Worm (Caenorhabditis elegans) whole organism, L4 larva: Measurements from ENCODE around the gene clc-9.

Experiments
- D1046.2 ChIP-seq: fragments of 200-800 bp; sonication (Bioruptor generic); IDR thresholded peaks from 2 replicates; pipeline ENCODE4 v1.3.6; 2022; ENCODE audit warnings: missing genetic modification characterization, missing compliant biosample characterization
- F10B5.3 ChIP-seq: sonication (generic microtip); optimal IDR thresholded peaks from 2 replicates; lab custom pipeline; 2016; ENCODE audit warnings: mild to moderate bottlenecking, missing genetic modification characterization, missing compliant biosample characterization
- F49E8.2 ChIP-seq: sonication (generic microtip); optimal IDR thresholded peaks from 2 replicates; lab custom pipeline; 2016; ENCODE audit warnings: missing compliant biosample characterization, mild to moderate bottlenecking, missing genetic modification characterization, borderline replicate concordance
- Y105C5A.15 ChIP-seq: fragments of 200-800 bp; sonication (Bioruptor generic); IDR thresholded peaks from 2 replicates; pipeline ENCODE4 v1.3.6; 2022; ENCODE audit warnings: missing genetic modification characterization, missing compliant biosample characterization
- Y5F2A.4 ChIP-seq: fragments of 200-800 bp; sonication (Bioruptor generic); optimal IDR thresholded peaks from 2 replicates; lab custom pipeline; 2018; ENCODE audit warnings: mild to moderate bottlenecking, missing genetic modification characterization, missing compliant biosample characterization
- ZK546.5 ChIP-seq, 2 experiments: sonication (generic microtip); optimal IDR thresholded peaks; 2 replicates each; lab custom pipeline; 2017; ENCODE audit warnings: missing biosample characterization in 2 of 2, missing genetic modification characterization in 2 of 2
- ama-1 ChIP-seq: fragments of 150-350 bp; optimal IDR thresholded peaks from 2 replicates; lab custom pipeline; 2014; ENCODE audit warnings: inconsistent platforms, mixed read lengths
- arid-1 ChIP-seq: fragments of 200-800 bp; sonication (Bioruptor generic); conservative IDR thresholded peaks from 2 replicates; pipeline ENCODE4 v1.3.6; 2022; ENCODE audit warnings: missing genetic modification reagents, missing genetic modification characterization, missing compliant biosample characterization
- ceh-62 ChIP-seq: sonication (generic microtip); optimal IDR thresholded peaks from 2 replicates; lab custom pipeline; 2017; ENCODE audit warnings: missing biosample characterization, missing genetic modification characterization
- ctbp-1 ChIP-seq: fragments of 200-800 bp; sonication (Bioruptor generic); IDR thresholded peaks from 2 replicates; pipeline ENCODE4 v1.3.6; 2022; ENCODE audit warnings: missing genetic modification reagents, missing genetic modification characterization, missing compliant biosample characterization
- dmd-6 ChIP-seq: fragments of 200-800 bp; sonication (Bioruptor generic); IDR thresholded peaks from 2 replicates; pipeline ENCODE4 v1.3.6; 2022; ENCODE audit warnings: missing genetic modification reagents, missing genetic modification characterization, missing compliant biosample characterization
- dmd-9 ChIP-seq: fragments of 200-800 bp; sonication (Bioruptor generic); IDR thresholded peaks from 2 replicates; pipeline ENCODE4 v1.3.6; 2022; ENCODE audit warnings: missing genetic modification reagents, missing genetic modification characterization, missing compliant biosample characterization
- hlh-30 ChIP-seq: sonication (generic microtip); optimal IDR thresholded peaks from 2 replicates; lab custom pipeline; 2017; ENCODE audit warnings: antibody characterized with exemption, mild to moderate bottlenecking, missing genetic modification characterization, missing compliant biosample characterization; ENCODE audit not compliant: insufficient read depth
- lin-1 ChIP-seq: fragments of 200-800 bp; sonication (Bioruptor generic); IDR thresholded peaks from 2 replicates; pipeline ENCODE4 v1.3.6; 2022; ENCODE audit warnings: missing genetic modification reagents, missing genetic modification characterization, missing compliant biosample characterization
- lin-13 ChIP-seq: fragments of 150-350 bp; optimal IDR thresholded peaks from 2 replicates; lab custom pipeline; 2014; ENCODE audit warnings: missing biosample characterization, missing genetic modification reagents, missing genetic modification characterization
- lin-15B ChIP-seq: fragments of 150-350 bp; sonication (generic microtip); optimal IDR thresholded peaks from 3 replicates; lab custom pipeline; 2014; ENCODE audit warnings: missing biosample characterization, missing genetic modification characterization
- lir-3 ChIP-seq: sonication (generic microtip); optimal IDR thresholded peaks from 2 replicates; lab custom pipeline; 2016; ENCODE audit warnings: mild to moderate bottlenecking, missing genetic modification characterization, missing compliant biosample characterization
- lsy-2 ChIP-seq, 2 experiments: fragments of 150-350 bp in 1 of 2; sonication (generic microtip) in 1 of 2; optimal IDR thresholded peaks; 2 replicates each; lab custom pipeline; 2014 to 2017; ENCODE audit warnings: missing biosample characterization in 2 of 2, missing genetic modification characterization in 2 of 2
- mxl-2 ChIP-seq: fragments of 200-800 bp; sonication (Bioruptor generic); conservative IDR thresholded peaks from 2 replicates; pipeline ENCODE4 v1.3.6; 2022; ENCODE audit warnings: missing genetic modification reagents, missing genetic modification characterization, missing compliant biosample characterization
- mxl-3 ChIP-seq: fragments of 200-800 bp; sonication (Bioruptor generic); optimal IDR thresholded peaks from 2 replicates; lab custom pipeline; 2018; ENCODE audit warnings: mild to moderate bottlenecking, missing genetic modification characterization, missing compliant biosample characterization
- nhr-11 ChIP-seq: fragments of 150-350 bp; optimal IDR thresholded peaks from 2 replicates; lab custom pipeline; 2014; ENCODE audit warnings: missing biosample characterization, missing genetic modification characterization
- nhr-25 ChIP-seq: sonication (generic microtip); optimal IDR thresholded peaks from 2 replicates; lab custom pipeline; 2017; ENCODE audit warnings: missing genetic modification characterization, mild to moderate bottlenecking, missing compliant biosample characterization, antibody characterized with exemption, moderate library complexity, borderline replicate concordance; ENCODE audit not compliant: insufficient read depth
- nhr-28 ChIP-seq: fragments of 150-350 bp; optimal IDR thresholded peaks from 2 replicates; lab custom pipeline; 2014; ENCODE audit warnings: missing biosample characterization, missing genetic modification characterization
- nhr-41 ChIP-seq: fragments of 200-800 bp; sonication (Bioruptor generic); IDR thresholded peaks from 2 replicates; pipeline ENCODE4 v1.3.6; 2022; ENCODE audit warnings: missing genetic modification reagents, missing genetic modification characterization, missing compliant biosample characterization
- nhr-48 ChIP-seq: sonication (generic microtip); optimal IDR thresholded peaks from 2 replicates; lab custom pipeline; 2016; ENCODE audit warnings: mild to moderate bottlenecking, missing genetic modification characterization, missing compliant biosample characterization
- nhr-76 ChIP-seq: fragments of 150-350 bp; optimal IDR thresholded peaks from 2 replicates; lab custom pipeline; 2014; ENCODE audit warnings: missing biosample characterization, missing genetic modification characterization
- nhr-77 ChIP-seq: fragments of 150-350 bp; optimal IDR thresholded peaks from 2 replicates; lab custom pipeline; 2014; ENCODE audit warnings: missing biosample characterization, missing genetic modification characterization
- rbr-2 ChIP-seq: sonication (generic microtip); optimal IDR thresholded peaks from 2 replicates; lab custom pipeline; 2016; ENCODE audit warnings: missing genotype, missing genetic modification characterization, missing compliant biosample characterization
- tag-97 ChIP-seq: fragments of 200-800 bp; sonication (Bioruptor generic); IDR thresholded peaks from 2 replicates; pipeline ENCODE4 v1.3.6; 2022; ENCODE audit warnings: missing genetic modification characterization, missing compliant biosample characterization
- unc-39 ChIP-seq: sonication (generic microtip); optimal IDR thresholded peaks from 2 replicates; lab custom pipeline; 2017; ENCODE audit warnings: missing biosample characterization, missing genetic modification characterization
- unc-62 ChIP-seq, 3 experiments: fragments of 150-350 bp in 1 of 3; sonication (generic microtip); optimal IDR thresholded peaks in 2 of 3; peaks in 1 of 3; 1 replicate in 1 of 3; 2 replicates in 2 of 3; lab custom pipeline; 2014 to 2017; ENCODE audit warnings: missing biosample characterization in 3 of 3, missing genetic modification characterization in 3 of 3, missing genetic modification reagents in 3 of 3, missing genotype in 1 of 3
- zfp-2 ChIP-seq: sonication (generic microtip); optimal IDR thresholded peaks from 2 replicates; lab custom pipeline; 2016; ENCODE audit warnings: mild to moderate bottlenecking, missing genetic modification characterization, missing compliant biosample characterization
- zfp-3 ChIP-seq: fragments of 200-800 bp; sonication (Bioruptor generic); conservative IDR thresholded peaks from 2 replicates; pipeline ENCODE4 v1.3.6; 2022; ENCODE audit warnings: missing genetic modification reagents, missing genetic modification characterization, missing compliant biosample characterization
- zip-2 ChIP-seq: fragments of 150-350 bp; optimal IDR thresholded peaks from 2 replicates; lab custom pipeline; 2014; ENCODE audit warnings: missing biosample characterization, missing genetic modification characterization

The clc-9 gene

DNA sequence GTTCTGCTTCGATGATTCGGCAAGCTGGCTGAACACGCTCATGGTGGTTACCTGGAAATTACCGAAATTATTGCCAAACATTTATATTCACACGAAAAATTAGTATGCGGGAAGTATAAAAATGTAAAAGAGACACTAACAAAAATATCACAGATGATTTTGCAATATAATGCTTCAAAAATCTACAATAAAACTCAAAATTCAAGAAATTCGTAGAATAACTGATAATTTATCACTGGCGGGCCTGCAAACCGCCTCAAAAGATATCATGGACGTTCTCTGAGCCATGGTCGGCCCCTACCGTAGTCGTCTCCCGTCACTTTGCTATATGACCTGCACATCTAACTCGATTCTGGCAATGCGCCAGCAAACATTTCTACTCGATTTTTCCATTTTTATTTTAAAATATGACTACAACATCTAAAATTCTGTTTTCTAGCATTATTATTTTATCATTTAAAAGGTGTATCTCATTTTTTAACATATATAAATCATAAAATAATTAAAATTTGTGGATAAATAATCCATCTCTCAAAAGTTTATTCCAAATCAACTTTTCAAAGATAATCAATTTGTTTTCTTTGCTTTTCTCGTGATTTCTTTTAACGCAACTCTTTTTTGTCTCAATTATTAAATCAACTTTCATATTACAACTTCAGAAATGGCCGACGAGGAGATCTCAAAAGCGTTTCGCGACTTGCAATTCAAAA is 36.9 kb downstream of the clc-9 start, which contains the start of the genes F01G4.6 and pfd-1 (continued):
- TF ChIP-seq lir-3 (tag; lab: Kevin White, UChicago) (no peak), mxl-3 (GFP tag; lab: Kevin White, UChicago) (peak; percentile 48), nhr-77 (tag; lab: Kevin White, UChicago) (peak; percentile 94), zfp-2 (tag; lab: Kevin White, UChicago) (peak; percentile 97), nhr-76 (tag; lab: Kevin White, UChicago) (peak; percentile 53), ctbp-1 (GFP tag; lab: Robert Waterston, UW) (peak; percentile 69; the same call in 1 of the 2 replicates), nhr-25 (tag; lab: Kevin White, UChicago) (peak; percentile 80), nhr-41 (no peak), nhr-48 (tag; lab: Kevin White, UChicago) (peak; percentile 66), nhr-11 (peak; percentile 92), tag-97 (no peak), lin-1 (peak; percentile 90), Y5F2A.4 (GFP tag; lab: Kevin White, UChicago) (no peak), F49E8.2 (tag; lab: Kevin White, UChicago) (no peak), unc-39 (tag; lab: Kevin White, UChicago) (no peak), D1046.2 (GFP tag; lab: Robert Waterston, UW) (no peak), Y105C5A.15 (GFP tag; lab: Robert Waterston, UW) (no peak), arid-1 (GFP tag; lab: Robert Waterston, UW) (peak; percentile 91), F10B5.3 (tag; lab: Kevin White, UChicago) (peak; percentile 33), hlh-30 (tag; lab: Kevin White, UChicago) (peak; percentile 89), lin-13 (GFP tag; lab: Kevin White, UChicago) (peak; percentile 85), lsy-2 (tag; optimal IDR thresholded peaks at IDR 0.05; lab: Kevin White, UChicago) (peak; percentile 96 to 99), rbr-2 (tag; lab: Kevin White, UChicago) (peak; percentile 91), zip-2 (tag; lab: Kevin White, UChicago) (peak; percentile 42), ZK546.5 (tag; optimal IDR thresholded peaks at IDR 0.05; lab: Kevin White, UChicago) (peak; percentile 99), dmd-9 (GFP tag; lab: Robert Waterston, UW) (no peak), zfp-3 (peak; percentile 65), ama-1 (peak; percentile 53), nhr-28 (tag; lab: Kevin White, UChicago) (peak; percentile 87), mxl-2 (GFP tag; lab: Robert Waterston, UW) (peak; percentile 66; the same call in 1 of the 2 replicates), unc-62 (GFP tag; optimal IDR thresholded peaks at IDR 0.05 in 1 of 2; lab: Kevin White, UChicago) (peak in 1 of 2 experiments; percentile 21), unc-62 (tag; optimal IDR thresholded peaks at IDR 0.05; lab: Kevin White, UChicago) (no peak), lin-15B (tag; lab: Kevin White, UChicago) (no peak), dmd-6 (GFP tag; lab: Robert Waterston, UW) (peak; percentile 90), ceh-62 (tag; lab: Kevin White, UChicago) (no peak)
- TF ChIP-seq, all 104 proteins: peak for 59

DNA sequence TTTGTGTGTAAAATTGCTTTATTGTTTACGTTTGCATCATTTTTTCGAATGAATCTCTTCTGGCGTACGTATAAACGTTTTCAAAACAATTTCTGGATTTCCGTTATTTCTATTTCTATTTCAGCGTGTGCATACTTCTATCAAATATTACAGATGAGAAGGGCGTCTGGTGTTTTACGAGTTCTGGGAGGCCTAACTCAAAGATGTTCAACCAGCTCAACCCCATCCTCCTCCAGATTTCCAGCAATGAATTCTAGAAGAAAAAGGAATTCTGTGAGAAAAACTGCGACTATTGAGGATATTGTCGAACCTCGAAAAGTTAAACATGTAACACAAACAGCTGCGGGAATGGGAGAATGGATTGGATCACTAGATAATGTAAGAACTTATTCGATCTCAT is 38.1 kb downstream of the clc-9 start, which contains the start of gene C08F8.2:
Gene C08F8.2, plus strand, starts transcription at position 154 of the 400 bp plus-strand sequence.
- peak in 1 of 2 experiments; percentile 25 for TF ChIP-seq unc-62 (GFP tag; optimal IDR thresholded peaks at IDR 0.05 in 1 of 2; lab: Kevin White, UChicago)
- TF ChIP-seq unc-62 (tag; optimal IDR thresholded peaks at IDR 0.05; lab: Kevin White, UChicago): no peak
- peak; percentile 67 for TF ChIP-seq ama-1
- TF ChIP-seq ceh-62 (tag; lab: Kevin White, UChicago): no peak
- 0 out of 2 replicates have a peak, but pooled peaks have one; percentile 59 for TF ChIP-seq zfp-3
- TF ChIP-seq, all 104 proteins: peak for 3
